Worm (Caenorhabditis elegans): ENCODE results near the gene nlp-9.

nlp-9 gene

ce11 chrV:4219342-4219741 lies at the start of gene nlp-9:
Gene nlp-9 (plus strand): TSS chrV:4219642.
- TF ChIP-seq sma-3 (GFP tag; optimal IDR thresholded peaks at IDR 0.05): no peak
- TF ChIP-seq elt-3 (tag; optimal IDR thresholded peaks at IDR 0.05): no peak
- TF ChIP-seq ztf-11 (tag; optimal IDR thresholded peaks at IDR 0.05): no peak
- TF ChIP-seq lin-13 (GFP tag; optimal IDR thresholded peaks at IDR 0.05): no peak
- no peak for TF ChIP-seq nhr-10 (tag; optimal IDR thresholded peaks at IDR 0.05)
- TF ChIP-seq nhr-11 (tag; optimal IDR thresholded peaks at IDR 0.05): no peak

ce11 chrV:4169658-4170057 lies 49.8 kb upstream of the nlp-9 start:
- TF ChIP-seq nhr-129 (tag; optimal IDR thresholded peaks at IDR 0.05): no peak
- no peak for TF ChIP-seq mdl-1 (tag; optimal IDR thresholded peaks at IDR 0.05)
- peak; percentile 31 for TF ChIP-seq unc-55 (GFP tag; optimal IDR thresholded peaks at IDR 0.05)

- no peak for TF ChIP-seq lsy-2 (tag; optimal IDR thresholded peaks at IDR 0.05)
- no peak for TF ChIP-seq gmeb-1 (tag; optimal IDR thresholded peaks at IDR 0.05)
- TF ChIP-seq elt-1 (tag; optimal IDR thresholded peaks at IDR 0.05): no peak
- no peak for TF ChIP-seq zag-1 (tag; optimal IDR thresholded peaks at IDR 0.05)
- TF ChIP-seq ztf-1 (GFP tag; conservative IDR thresholded peaks at IDR 0.05): no peak
Measured at ce11 chrV:4170138-4170537, 49.3 kb upstream of the nlp-9 start, which contains the start of gene Y45G5AM.7. Gene Y45G5AM.7 (minus strand): TSS chrV:4170238.

DNA sequence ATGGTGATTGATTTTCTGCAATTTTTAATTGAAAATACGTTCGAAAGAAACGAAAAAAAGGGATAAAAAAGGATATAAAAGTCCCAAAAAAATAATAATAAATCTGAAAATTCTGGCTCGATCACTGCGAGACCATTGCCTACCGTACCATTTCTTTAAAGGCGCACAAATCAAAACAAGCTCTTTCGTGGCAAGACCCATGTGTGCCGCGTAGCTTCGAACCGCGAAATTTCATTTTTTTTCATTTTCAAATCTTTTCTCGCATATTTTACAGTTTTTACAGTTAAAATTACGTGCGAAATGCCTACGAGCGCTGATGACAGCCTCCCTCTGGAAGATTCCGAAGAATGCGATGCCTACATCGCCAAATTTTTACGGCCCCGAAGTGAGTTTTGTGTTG lies 43.8 kb upstream of the nlp-9 start, which contains the start of the genes coh-4 and pid-5:
Gene coh-4, minus strand, starts transcription at position 17 of the 400 bp plus-strand sequence.
Gene pid-5, plus strand, starts transcription at position 259 of the 400 bp plus-strand sequence.
- TF ChIP-seq mbf-1 (tag; optimal IDR thresholded peaks at IDR 0.05) (no peak), nhr-129 (tag; optimal IDR thresholded peaks at IDR 0.05) (no peak), peb-1 (tag; optimal IDR thresholded peaks at IDR 0.05) (no peak), R02D3.7 (tag; optimal IDR thresholded peaks at IDR 0.05) (no peak), skn-1 (tag; optimal IDR thresholded peaks at IDR 0.05) (no peak), nhr-12 (tag; optimal IDR thresholded peaks at IDR 0.05) (no peak), fos-1 (tag; optimal IDR thresholded peaks at IDR 0.05) (no peak), ceh-82 (tag; optimal IDR thresholded peaks at IDR 0.05) (no peak), nhr-77 (tag; optimal IDR thresholded peaks at IDR 0.05) (no peak)

DNA sequence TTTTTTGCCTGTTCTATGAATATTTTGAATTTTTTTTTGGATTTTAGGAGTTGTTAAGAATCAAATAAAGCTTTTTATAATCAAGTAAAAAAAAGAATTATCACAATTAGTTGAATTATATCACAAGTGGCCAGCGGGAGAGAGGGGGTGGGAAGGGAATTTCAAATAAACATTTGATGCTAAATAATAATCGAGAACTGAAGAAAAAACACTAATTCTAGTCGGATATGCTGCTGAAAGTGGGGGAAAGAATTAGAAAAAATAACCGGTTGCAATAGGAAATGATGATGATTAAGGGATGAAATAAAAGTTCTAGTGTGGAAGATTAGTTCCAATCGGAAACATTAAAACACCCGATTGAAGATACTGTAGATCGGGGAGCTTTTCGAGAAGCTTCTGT lies 38.2 kb upstream of the nlp-9 start:
- TF ChIP-seq lin-39 (tag; optimal IDR thresholded peaks at IDR 0.05) (no peak), ceh-82 (tag; optimal IDR thresholded peaks at IDR 0.05) (no peak), Y55F3AM.14 (GFP tag; optimal IDR thresholded peaks at IDR 0.05) (no peak), nhr-6 (tag; optimal IDR thresholded peaks at IDR 0.05) (no peak), zag-1 (tag; optimal IDR thresholded peaks at IDR 0.05) (no peak), fos-1 (tag; optimal IDR thresholded peaks at IDR 0.05) (no peak), nhr-237 (tag; optimal IDR thresholded peaks at IDR 0.05) (no peak), mbf-1 (tag; optimal IDR thresholded peaks at IDR 0.05) (no peak), aly-2 (tag; optimal IDR thresholded peaks at IDR 0.05) (no peak), lin-13 (GFP tag; optimal IDR thresholded peaks at IDR 0.05) (no peak), unc-55 (GFP tag; optimal IDR thresholded peaks at IDR 0.05) (no peak), mab-5 (tag; optimal IDR thresholded peaks at IDR 0.05) (no peak), nhr-129 (tag; optimal IDR thresholded peaks at IDR 0.05) (no peak), nhr-25 (tag; optimal IDR thresholded peaks at IDR 0.05) (no peak), nhr-10 (tag; optimal IDR thresholded peaks at IDR 0.05) (no peak), alr-1 (tag; optimal IDR thresholded peaks at IDR 0.05) (no peak), C34F6.9 (tag; optimal IDR thresholded peaks at IDR 0.05) (no peak), mdl-1 (tag; optimal IDR thresholded peaks at IDR 0.05) (no peak)

- no peak for TF ChIP-seq lin-39 (tag; optimal IDR thresholded peaks at IDR 0.05)
- TF ChIP-seq F13H6.1 (tag; optimal IDR thresholded peaks at IDR 0.05): no peak
- TF ChIP-seq ztf-4 (tag; optimal IDR thresholded peaks at IDR 0.05): no peak
- TF ChIP-seq gmeb-1 (tag; optimal IDR thresholded peaks at IDR 0.05): no peak
- no peak for TF ChIP-seq ZK546.5 (tag; optimal IDR thresholded peaks at IDR 0.05)
Measured at ce11 chrV:4181727-4182126, 37.7 kb upstream of the nlp-9 start.

All from whole organism, L2 larva.